Worm (Caenorhabditis elegans) whole organism, late embryonic: Measurements from ENCODE around the gene frl-1.

Source experiments
- F13H6.1 ChIP-seq: sonication (generic microtip); optimal IDR thresholded peaks from 2 replicates; lab custom pipeline; 2016; ENCODE audit warnings: missing genetic modification characterization, missing compliant biosample characterization
- ceh-2 ChIP-seq: sonication (generic microtip); optimal IDR thresholded peaks from 2 replicates; lab custom pipeline; 2016; ENCODE audit warnings: missing genotype, missing genetic modification characterization, missing compliant biosample characterization
- ceh-31 ChIP-seq: sonication (generic microtip); optimal IDR thresholded peaks from 2 replicates; lab custom pipeline; 2016; ENCODE audit warnings: missing genetic modification characterization, missing compliant biosample characterization
- dve-1 ChIP-seq: sonication (generic microtip); optimal IDR thresholded peaks from 2 replicates; lab custom pipeline; 2017; ENCODE audit warnings: antibody characterized with exemption, mild to moderate bottlenecking, missing genetic modification characterization, missing compliant biosample characterization
- ets-4 ChIP-seq: sonication (generic microtip); optimal IDR thresholded peaks from 2 replicates; lab custom pipeline; 2016; ENCODE audit warnings: missing genetic modification characterization, missing compliant biosample characterization
- hlh-30 ChIP-seq: sonication (generic microtip); optimal IDR thresholded peaks from 2 replicates; lab custom pipeline; 2017; ENCODE audit warnings: antibody characterized with exemption, missing genetic modification characterization, missing compliant biosample characterization; ENCODE audit not compliant: insufficient read depth
- lim-6 ChIP-seq: sonication (generic microtip); optimal IDR thresholded peaks from 2 replicates; lab custom pipeline; 2016; ENCODE audit warnings: missing genetic modification characterization, missing compliant biosample characterization
- lin-11 ChIP-seq: fragments of 200-800 bp; sonication (Bioruptor generic); optimal IDR thresholded peaks from 2 replicates; lab custom pipeline; 2018; ENCODE audit warnings: mild to moderate bottlenecking, missing genetic modification characterization, missing compliant biosample characterization
- mec-3 ChIP-seq: sonication (generic microtip); optimal IDR thresholded peaks from 2 replicates; lab custom pipeline; 2016; ENCODE audit warnings: borderline replicate concordance, missing genetic modification characterization, missing compliant biosample characterization
- nhr-232 ChIP-seq: sonication (generic microtip); optimal IDR thresholded peaks from 2 replicates; lab custom pipeline; 2016; ENCODE audit warnings: missing genetic modification characterization, missing compliant biosample characterization
- pha-2 ChIP-seq: sonication (generic microtip); optimal IDR thresholded peaks from 2 replicates; lab custom pipeline; 2017; ENCODE audit warnings: mild to moderate bottlenecking, missing genetic modification characterization, missing compliant biosample characterization
- pqm-1 ChIP-seq: sonication (generic microtip); optimal IDR thresholded peaks from 2 replicates; lab custom pipeline; 2016; ENCODE audit warnings: missing genetic modification characterization, missing compliant biosample characterization
- sdc-2 ChIP-seq: sonication (generic microtip); optimal IDR thresholded peaks from 2 replicates; lab custom pipeline; 2016; ENCODE audit warnings: missing genotype, missing genetic modification characterization, missing compliant biosample characterization
- sox-4 ChIP-seq: sonication (generic microtip); optimal IDR thresholded peaks from 2 replicates; lab custom pipeline; 2017; ENCODE audit warnings: mild to moderate bottlenecking, missing genetic modification characterization, inconsistent platforms, missing compliant biosample characterization
- syd-9 ChIP-seq: sonication (generic microtip); optimal IDR thresholded peaks from 2 replicates; lab custom pipeline; 2016; ENCODE audit warnings: mild to moderate bottlenecking, missing genetic modification characterization, moderate library complexity, missing compliant biosample characterization
- unc-86 ChIP-seq: sonication (generic microtip); optimal IDR thresholded peaks from 2 replicates; lab custom pipeline; 2016; ENCODE audit warnings: missing genetic modification characterization, missing compliant biosample characterization

The frl-1 gene

DNA sequence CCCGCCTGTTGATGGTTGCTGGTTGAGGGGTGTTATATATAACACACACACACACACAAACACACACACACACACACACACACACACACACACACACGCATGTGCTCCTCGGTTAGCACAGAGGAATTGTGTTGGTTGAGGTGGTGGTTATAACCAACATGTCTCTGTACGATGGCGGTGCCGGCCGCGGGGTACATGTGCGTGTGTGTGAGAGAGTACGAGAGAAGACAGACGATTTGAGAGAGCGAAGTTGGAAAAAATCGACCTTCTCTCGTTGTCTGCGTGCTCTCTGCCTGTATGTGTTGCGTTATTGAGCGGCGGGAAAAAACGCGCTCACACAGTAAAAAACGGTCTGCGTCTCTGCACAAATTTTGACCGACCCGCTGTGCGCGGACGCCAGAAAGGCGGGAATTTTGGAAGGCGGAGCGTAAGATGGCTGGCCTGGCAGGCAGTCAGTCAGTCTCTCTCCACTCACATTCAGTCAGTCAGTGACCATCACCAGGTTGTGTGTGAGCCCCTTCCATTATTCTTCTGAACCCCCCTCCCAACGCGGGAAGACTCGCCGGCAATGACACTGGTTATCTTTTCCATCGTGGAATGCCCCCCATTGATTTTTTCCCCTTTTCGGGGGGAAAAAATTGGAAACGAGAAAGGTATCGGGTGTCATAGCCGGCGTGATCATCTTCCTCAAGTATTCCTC lies 48.1 kb downstream of the frl-1 start (continued):
- TF ChIP-seq hlh-30 (tag; lab: Kevin White, UChicago), result peak; percentile 35
- TF ChIP-seq sox-4 (tag; lab: Kevin White, UChicago), result no peak
- TF ChIP-seq nhr-232 (tag; lab: Kevin White, UChicago), result no peak
- no peak for TF ChIP-seq sdc-2
- TF ChIP-seq ets-4, result peak; percentile 47
- peak; percentile 59 for TF ChIP-seq pha-2
- TF ChIP-seq pqm-1 (tag; lab: Kevin White, UChicago), result peak; percentile 60
- TF ChIP-seq dve-1 (tag; lab: Kevin White, UChicago), result peak; percentile 75
- TF ChIP-seq lim-6 (tag; lab: Kevin White, UChicago), result no peak
- peak; percentile 40 for TF ChIP-seq F13H6.1 (tag; lab: Kevin White, UChicago)
- no peak for TF ChIP-seq lin-11
- no peak for TF ChIP-seq unc-86 (tag; lab: Kevin White, UChicago)
- TF ChIP-seq ceh-31 (tag; lab: Kevin White, UChicago), result peak; percentile 53
- TF ChIP-seq mec-3, result no peak
- TF ChIP-seq, all 69 proteins: peak for 18

DNA sequence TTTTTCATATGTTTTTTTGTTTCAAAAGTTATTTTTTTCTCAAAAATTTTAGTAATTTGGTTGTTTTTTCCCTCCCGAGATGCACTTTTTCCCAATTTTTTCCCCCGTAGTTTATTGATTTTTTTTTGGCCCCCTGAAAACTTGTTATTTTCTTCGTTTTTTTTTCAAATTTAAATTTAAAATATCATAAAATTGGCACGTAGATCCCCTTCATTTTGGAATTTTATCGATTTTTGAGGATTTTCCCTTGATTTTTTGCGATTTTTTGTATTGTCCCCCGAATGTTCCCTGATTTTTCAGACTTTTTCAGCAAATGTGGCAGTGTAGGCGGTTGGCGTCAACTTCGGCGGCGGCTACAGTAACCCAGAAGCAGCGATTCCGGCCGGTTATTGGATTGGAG lies 73.8 kb downstream of the frl-1 start, which contains the start of gene C39B5.6:
TSS of gene C39B5.6 (plus strand) at position 301 of the 400 bp plus-strand sequence.
- TF ChIP-seq ceh-2 (tag; lab: Kevin White, UChicago) (no peak), syd-9 (tag; lab: Kevin White, UChicago) (no peak)
- TF ChIP-seq, all 69 proteins: peak for 0
